Worm (Caenorhabditis elegans) whole organism, early embryonic: ENCODE measurements around the gene F53F1.6.

ENCODE experiments used
- B0310.2 ChIP-seq: sonication (generic microtip); optimal IDR thresholded peaks from 2 replicates; lab custom pipeline; 2016; ENCODE audit warnings: mild to moderate bottlenecking, missing genetic modification characterization, missing compliant biosample characterization
- F13C5.2 ChIP-seq: sonication (generic microtip); optimal IDR thresholded peaks from 2 replicates; lab custom pipeline; 2017; ENCODE audit warnings: mild to moderate bottlenecking, missing genetic modification characterization, inconsistent platforms, missing compliant biosample characterization
- aly-1 ChIP-seq: sonication (generic microtip); optimal IDR thresholded peaks from 2 replicates; lab custom pipeline; 2016; ENCODE audit warnings: missing genetic modification characterization, missing compliant biosample characterization
- ama-1 ChIP-seq: fragments of 150-350 bp; optimal IDR thresholded peaks from 2 replicates; lab custom pipeline; 2014
- ceh-36 ChIP-seq: sonication (generic microtip); optimal IDR thresholded peaks from 2 replicates; lab custom pipeline; 2016; ENCODE audit warnings: missing genetic modification characterization, inconsistent platforms, missing compliant biosample characterization
- ets-7 ChIP-seq: sonication (generic microtip); optimal IDR thresholded peaks from 2 replicates; lab custom pipeline; 2016; ENCODE audit warnings: missing genotype, missing genetic modification characterization, missing compliant biosample characterization
- flt-1 ChIP-seq: fragments of 200-800 bp; sonication (Bioruptor generic); IDR thresholded peaks from 2 replicates; pipeline ENCODE4 v1.3.6; 2022; ENCODE audit warnings: missing genetic modification characterization, missing compliant biosample characterization
- hnd-1 ChIP-seq: sonication (generic microtip); optimal IDR thresholded peaks from 2 replicates; lab custom pipeline; 2016; ENCODE audit warnings: missing genetic modification characterization, missing compliant biosample characterization
- pes-1 ChIP-seq: fragments of 200-800 bp; sonication (Bioruptor generic); IDR thresholded peaks from 2 replicates; pipeline ENCODE4 v1.3.6; 2022; ENCODE audit warnings: missing genetic modification reagents, missing genetic modification characterization, missing compliant biosample characterization
- scrt-1 ChIP-seq: fragments of 200-800 bp; sonication (Bioruptor generic); IDR thresholded peaks from 2 replicates; pipeline ENCODE4 v1.3.6; 2022; ENCODE audit warnings: missing genetic modification characterization, missing compliant biosample characterization
- sea-1 ChIP-seq: fragments of 200-800 bp; sonication (Bioruptor generic); conservative IDR thresholded peaks from 2 replicates; pipeline ENCODE4 v1.3.6; 2022; ENCODE audit warnings: missing genetic modification characterization, missing compliant biosample characterization
- tbx-11 ChIP-seq: fragments of 200-800 bp; sonication (Bioruptor generic); IDR thresholded peaks from 2 replicates; pipeline ENCODE4 v1.3.6; 2022; ENCODE audit warnings: missing genetic modification characterization, missing compliant biosample characterization
- tbx-37 ChIP-seq: fragments of 200-800 bp; sonication (Bioruptor generic); conservative IDR thresholded peaks from 2 replicates; pipeline ENCODE4 v1.3.6; 2022; ENCODE audit warnings: missing genetic modification reagents, missing genetic modification characterization, missing compliant biosample characterization
- tra-4 ChIP-seq: sonication (generic microtip); optimal IDR thresholded peaks from 2 replicates; lab custom pipeline; 2017; ENCODE audit warnings: missing genetic modification characterization, missing compliant biosample characterization

ce11 chrV:13373643-13374042 is 43.8 kb downstream of the F53F1.6 start:
- no peak for TF ChIP-seq scrt-1 (GFP tag; lab: Robert Waterston, UW)
- no peak for TF ChIP-seq ceh-36 (tag; lab: Kevin White, UChicago)
- TF ChIP-seq B0310.2 (tag; lab: Kevin White, UChicago): no peak
- TF ChIP-seq hnd-1 (tag; lab: Kevin White, UChicago): no peak
- TF ChIP-seq ama-1 (lab: Kevin White, UChicago): no peak
- no peak for TF ChIP-seq F13C5.2 (tag; lab: Kevin White, UChicago)
- no peak for TF ChIP-seq flt-1 (GFP tag; lab: Robert Waterston, UW)
- no peak for TF ChIP-seq tra-4
- no peak for TF ChIP-seq aly-1 (tag; lab: Kevin White, UChicago)
- no peak for TF ChIP-seq pes-1 (GFP tag; lab: Robert Waterston, UW)
- no peak for TF ChIP-seq sea-1 (GFP tag; lab: Robert Waterston, UW)
- TF ChIP-seq tbx-11: no peak
- TF ChIP-seq ets-7 (tag; lab: Kevin White, UChicago): no peak
- no peak for TF ChIP-seq tbx-37 (GFP tag; lab: Robert Waterston, UW)
